Fruit fly (Drosophila melanogaster) whole organism, embryonic: ENCODE results near the gene Ptx1.
A peak's percentile ranks its signal among the peaks of the same experiment; 100 is the strongest.

Source experiments
- Adf1 ChIP-seq: fragments of 200-800 bp; sonication (Bioruptor generic); IDR thresholded peaks from 2 replicates; pipeline ENCODE4 v1.3.6; 2022; ENCODE audit warnings: missing biosample characterization, missing genetic modification characterization
- CG10543 ChIP-seq: fragments of 200-800 bp; sonication (Bioruptor generic); optimal IDR thresholded peaks from 3 replicates; lab custom pipeline; 2017; ENCODE audit warnings: missing biosample characterization, mild to moderate bottlenecking, missing genetic modification characterization, moderate library complexity
- CG11456 ChIP-seq: fragments of 200-800 bp; sonication (Bioruptor generic); IDR thresholded peaks from 3 replicates; pipeline ENCODE4 v1.3.6; 2022; ENCODE audit warnings: missing biosample characterization, missing genetic modification characterization
- CG13424 ChIP-seq: fragments of 200-800 bp; sonication (Bioruptor generic); optimal IDR thresholded peaks from 2 replicates; lab custom pipeline; 2019; ENCODE audit warnings: missing biosample characterization, mild to moderate bottlenecking, missing genetic modification characterization, moderate library complexity
- CG15479 ChIP-seq: fragments of 200-800 bp; sonication (Bioruptor generic); optimal IDR thresholded peaks from 3 replicates; lab custom pipeline; 2019; ENCODE audit warnings: missing biosample characterization, mild to moderate bottlenecking, missing genetic modification characterization, moderate library complexity
- CG16813 ChIP-seq: fragments of 200-800 bp; sonication (Bioruptor generic); IDR thresholded peaks from 3 replicates; pipeline ENCODE4 v1.3.6; 2022; ENCODE audit warnings: missing biosample characterization, missing genetic modification characterization; ENCODE audit not compliant: partially characterized antibody
- CG17829 ChIP-seq: fragments of 200-800 bp; optimal IDR thresholded peaks from 2 replicates; lab custom pipeline; 2019; ENCODE audit warnings: missing biosample characterization, mild to moderate bottlenecking, missing genetic modification characterization, moderate library complexity
- CG2199 ChIP-seq: fragments of 200-800 bp; sonication (Bioruptor generic); IDR thresholded peaks from 3 replicates; pipeline ENCODE4 v1.3.6; 2022; ENCODE audit warnings: missing biosample characterization, missing genetic modification characterization
- CG3995 ChIP-seq: fragments of 200-800 bp; sonication (Bioruptor generic); optimal IDR thresholded peaks from 3 replicates; lab custom pipeline; 2016; ENCODE audit warnings: missing biosample characterization, missing genetic modification characterization
- CG4282 ChIP-seq: fragments of 200-800 bp; sonication (Bioruptor generic); optimal IDR thresholded peaks from 2 replicates; lab custom pipeline; 2016; ENCODE audit warnings: missing biosample characterization, missing genetic modification characterization
- CG4707 ChIP-seq: fragments of 200-800 bp; sonication (Bioruptor generic); optimal IDR thresholded peaks from 2 replicates; lab custom pipeline; 2018; ENCODE audit warnings: missing biosample characterization, mild to moderate bottlenecking, missing genetic modification characterization, moderate library complexity
- CG4854 ChIP-seq: fragments of 200-800 bp; sonication (Bioruptor generic); optimal IDR thresholded peaks from 2 replicates; lab custom pipeline; 2016; ENCODE audit warnings: missing biosample characterization, missing genetic modification characterization, inconsistent platforms
- CG7839 ChIP-seq: fragments of 200-800 bp; sonication (Bioruptor generic); optimal IDR thresholded peaks from 3 replicates; lab custom pipeline; 2018; ENCODE audit warnings: missing biosample characterization, mild to moderate bottlenecking, missing genetic modification characterization, moderate library complexity
- CG8924 ChIP-seq: fragments of 200-800 bp; optimal IDR thresholded peaks from 3 replicates; lab custom pipeline; 2019; ENCODE audit warnings: missing biosample characterization, mild to moderate bottlenecking, missing genetic modification characterization, moderate library complexity
- Dbx ChIP-seq: fragments of 200-800 bp; sonication (Bioruptor generic); IDR thresholded peaks from 3 replicates; pipeline ENCODE4 v1.3.6; 2022; ENCODE audit warnings: missing biosample characterization, missing genetic modification characterization
- Doc3 ChIP-seq: fragments of 200-800 bp; sonication (Bioruptor generic); IDR thresholded peaks from 3 replicates; pipeline ENCODE4 v1.3.6; 2022; ENCODE audit warnings: missing biosample characterization, missing genetic modification characterization; ENCODE audit not compliant: partially characterized antibody
- Drgx ChIP-seq: fragments of 200-800 bp; sonication (Bioruptor generic); IDR thresholded peaks from 2 replicates; pipeline ENCODE4 v1.3.6; 2022; ENCODE audit warnings: missing biosample characterization, missing genetic modification characterization
- Fer1 ChIP-seq: fragments of 200-800 bp; sonication (Bioruptor generic); optimal IDR thresholded peaks from 2 replicates; lab custom pipeline; 2017; ENCODE audit warnings: missing biosample characterization, mild to moderate bottlenecking, missing genetic modification characterization
- Hmr ChIP-seq: fragments of 200-800 bp; sonication (Bioruptor generic); optimal IDR thresholded peaks from 3 replicates; lab custom pipeline; 2017; ENCODE audit warnings: mild to moderate bottlenecking, missing biosample characterization, missing genetic modification reagents, missing genetic modification characterization
- Med ChIP-seq: fragments of 200-800 bp; sonication (Bioruptor generic); peaks from one replicate; lab custom pipeline; 2016; ENCODE audit warnings: missing biosample characterization, missing genetic modification characterization, mild to moderate bottlenecking, inconsistent platforms, moderate library complexity
- Sox102F ChIP-seq: fragments of 200-800 bp; sonication (Bioruptor generic); optimal IDR thresholded peaks from 2 replicates; lab custom pipeline; 2018; ENCODE audit warnings: missing biosample characterization, mild to moderate bottlenecking, missing genetic modification characterization, moderate library complexity
- Spps ChIP-seq: fragments of 200-800 bp; sonication (Bioruptor generic); optimal IDR thresholded peaks from 2 replicates; lab custom pipeline; 2018; ENCODE audit warnings: missing biosample characterization, mild to moderate bottlenecking, missing genetic modification characterization
- Tbp ChIP-seq: fragments of >200 bp; optimal IDR thresholded peaks from 2 replicates; lab custom pipeline; 2018; ENCODE audit warnings: missing biosample characterization, missing genetic modification characterization
- Trl ChIP-seq, 3 experiments: fragments of >200 bp in 2 of 3; fragments of 200-800 bp in 1 of 3; sonication (Bioruptor generic) in 1 of 3; optimal IDR thresholded peaks; 2 replicates in 1 of 3; 3 replicates in 2 of 3; lab custom pipeline; 2016 to 2017; ENCODE audit warnings: missing biosample characterization in 1 of 3, missing genetic modification characterization in 1 of 3
- ash1 ChIP-seq: fragments of 200-800 bp; sonication (Bioruptor generic); optimal IDR thresholded peaks from 2 replicates; lab custom pipeline; 2018; ENCODE audit warnings: missing biosample characterization, mild to moderate bottlenecking, missing genetic modification characterization
- chn ChIP-seq: fragments of 200-800 bp; sonication (Bioruptor generic); optimal IDR thresholded peaks from 2 replicates; lab custom pipeline; 2016; ENCODE audit warnings: missing biosample characterization, missing genetic modification characterization
- corto ChIP-seq: fragments of 200-800 bp; sonication (Bioruptor generic); optimal IDR thresholded peaks from 2 replicates; lab custom pipeline; 2016; ENCODE audit warnings: missing biosample characterization, mild to moderate bottlenecking, missing genetic modification characterization, moderate library complexity
- cwo ChIP-seq: fragments of 200-800 bp; sonication (Bioruptor generic); optimal IDR thresholded peaks from 3 replicates; lab custom pipeline; 2017; ENCODE audit warnings: missing biosample characterization, missing genetic modification characterization, mild to moderate bottlenecking, moderate library complexity, missing genetic modification reagents
- dan ChIP-seq: fragments of 200-800 bp; sonication (Bioruptor generic); IDR thresholded peaks from 2 replicates; pipeline ENCODE4 v1.3.6; 2022; ENCODE audit warnings: missing biosample characterization, missing genetic modification characterization
- ftz-f1 ChIP-seq: fragments of 200-800 bp; sonication (Bioruptor generic); optimal IDR thresholded peaks from 2 replicates; lab custom pipeline; 2016; ENCODE audit warnings: missing biosample characterization, missing genetic modification characterization
- gcm2 ChIP-seq: fragments of 200-800 bp; sonication (Bioruptor generic); optimal IDR thresholded peaks from 2 replicates; lab custom pipeline; 2016; ENCODE audit warnings: missing biosample characterization, missing genetic modification characterization
- gt ChIP-seq: fragments of 200-800 bp; sonication (Bioruptor generic); IDR thresholded peaks from 2 replicates; pipeline ENCODE4 v1.3.6; 2022; ENCODE audit warnings: missing biosample characterization, missing genetic modification characterization
- jumu ChIP-seq: fragments of 200-800 bp; sonication (Bioruptor generic); optimal IDR thresholded peaks from 3 replicates; lab custom pipeline; 2016; ENCODE audit warnings: missing biosample characterization, missing genetic modification characterization
- kay ChIP-seq: fragments of 200-800 bp; sonication (Bioruptor generic); optimal IDR thresholded peaks from 2 replicates; lab custom pipeline; 2016; ENCODE audit warnings: missing biosample characterization, missing genetic modification characterization
- lmd ChIP-seq: fragments of 200-800 bp; sonication (Bioruptor generic); IDR thresholded peaks from 2 replicates; pipeline ENCODE4 v1.3.6; 2022; ENCODE audit warnings: missing biosample characterization, missing genetic modification characterization
- lola ChIP-seq, 3 experiments: fragments of >200 bp in 2 of 3; fragments of 200-800 bp in 1 of 3; sonication (Bioruptor generic) in 1 of 3; optimal IDR thresholded peaks; 2 replicates each; lab custom pipeline; 2017 to 2019; ENCODE audit warnings: missing biosample characterization in 3 of 3, missing genetic modification characterization in 3 of 3, mild to moderate bottlenecking in 1 of 3, moderate library complexity in 1 of 3
- nerfin-1 ChIP-seq: fragments of 200-800 bp; sonication (Bioruptor generic); optimal IDR thresholded peaks from 3 replicates; lab custom pipeline; 2019; ENCODE audit warnings: missing biosample characterization, mild to moderate bottlenecking, missing genetic modification characterization, moderate library complexity
- ro ChIP-seq: fragments of 200-800 bp; sonication (Bioruptor generic); IDR thresholded peaks from 2 replicates; pipeline ENCODE4 v1.3.6; 2022; ENCODE audit warnings: missing biosample characterization, missing genetic modification characterization
- scrt ChIP-seq: fragments of 200-800 bp; sonication (Bioruptor generic); optimal IDR thresholded peaks from 2 replicates; lab custom pipeline; 2018; ENCODE audit warnings: missing biosample characterization, mild to moderate bottlenecking, missing genetic modification characterization, moderate library complexity
- sd ChIP-seq: fragments of 200-800 bp; sonication (Bioruptor generic); optimal IDR thresholded peaks from 3 replicates; lab custom pipeline; 2018; ENCODE audit warnings: missing biosample characterization, mild to moderate bottlenecking, missing genetic modification characterization, moderate library complexity
- seq ChIP-seq: fragments of 200-800 bp; sonication (Bioruptor generic); IDR thresholded peaks from 2 replicates; pipeline ENCODE4 v1.3.6; 2022; ENCODE audit warnings: missing biosample characterization, missing genetic modification characterization
- slbo ChIP-seq: fragments of 200-800 bp; sonication (Bioruptor generic); IDR thresholded peaks from 2 replicates; pipeline ENCODE4 v1.3.6; 2022; ENCODE audit warnings: missing biosample characterization, missing genetic modification characterization
- sna ChIP-seq: fragments of 200-800 bp; sonication (Bioruptor generic); IDR thresholded peaks from 2 replicates; pipeline ENCODE4 v1.3.6; 2022; ENCODE audit warnings: missing biosample characterization, missing genetic modification characterization; ENCODE audit not compliant: partially characterized antibody
- tin ChIP-seq: fragments of 200-800 bp; sonication (Bioruptor generic); optimal IDR thresholded peaks from 3 replicates; lab custom pipeline; 2016; ENCODE audit warnings: missing biosample characterization, missing genetic modification characterization
- tna ChIP-seq: fragments of 200-800 bp; sonication (Bioruptor generic); IDR thresholded peaks from 2 replicates; pipeline ENCODE4 v1.3.6; 2022; ENCODE audit warnings: missing biosample characterization, missing genetic modification characterization; ENCODE audit not compliant: partially characterized antibody
- trem ChIP-seq: fragments of 200-800 bp; optimal IDR thresholded peaks from 3 replicates; lab custom pipeline; 2019; ENCODE audit warnings: missing biosample characterization, mild to moderate bottlenecking, missing genetic modification characterization, moderate library complexity
- twi ChIP-seq: fragments of 200-800 bp; optimal IDR thresholded peaks from 2 replicates; lab custom pipeline; 2019; ENCODE audit warnings: missing biosample characterization, mild to moderate bottlenecking, missing genetic modification characterization, moderate library complexity
- unc-4 ChIP-seq: fragments of 200-800 bp; sonication (Bioruptor generic); IDR thresholded peaks from 2 replicates; pipeline ENCODE4 v1.3.6; 2022; ENCODE audit warnings: missing biosample characterization, missing genetic modification characterization; ENCODE audit not compliant: partially characterized antibody
- vnd ChIP-seq: fragments of 200-800 bp; sonication (Bioruptor generic); IDR thresholded peaks from 3 replicates; pipeline ENCODE4 v1.3.6; 2022; ENCODE audit warnings: missing biosample characterization, missing genetic modification characterization; ENCODE audit not compliant: partially characterized antibody

Gene Ptx1

DNA sequence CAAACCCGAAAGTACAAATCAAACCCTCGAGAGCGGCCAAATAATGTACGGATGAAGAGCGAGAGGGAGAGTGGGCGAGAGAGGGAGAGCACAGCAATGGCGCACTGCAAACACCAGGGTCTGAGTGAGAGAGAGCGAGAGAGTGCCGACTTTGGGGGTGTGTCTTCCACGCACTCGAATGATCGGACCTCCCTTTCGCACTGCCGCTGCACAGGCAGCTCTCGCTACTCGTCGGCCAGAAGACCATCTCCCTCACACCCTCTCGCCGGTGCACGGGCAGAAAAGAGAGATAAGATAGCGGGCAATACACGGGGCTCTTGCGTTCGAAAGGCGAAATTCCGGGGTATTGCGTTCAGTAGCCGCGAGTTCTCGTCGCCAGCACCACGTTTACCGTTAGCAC lies at the start of gene Ptx1 (continued):
- TF ChIP-seq Dbx (GFP tag; lab: Robert Waterston, UW) (peak; percentile 50; the same call in 2 of the 3 replicates), gt (no peak), gcm2 (GFP tag; lab: Kevin White, UChicago) (no peak), corto (no peak), chn (peak; percentile 46), Adf1 (GFP tag; lab: Robert Waterston, UW) (peak; percentile 76), CG3995 (GFP tag; lab: Kevin White, UChicago) (no peak), Spps (tag; lab: Kevin White, UChicago) (no peak), kay (GFP tag; lab: Kevin White, UChicago) (no peak), CG4854 (GFP tag; lab: Kevin White, UChicago) (no peak), lmd (GFP tag; lab: Robert Waterston, UW) (no peak), Drgx (GFP tag; lab: Robert Waterston, UW) (peak; percentile 24; the same call in 1 of the 2 replicates), CG15479 (GFP tag; lab: Kevin White, UChicago) (peak; percentile 52), CG7839 (no peak), CG4282 (GFP tag; lab: Kevin White, UChicago) (no peak), Fer1 (peak; percentile 46), tin (GFP tag; lab: Kevin White, UChicago) (peak; percentile 2), ro (GFP tag; lab: Robert Waterston, UW) (no peak), jumu (GFP tag; lab: Kevin White, UChicago) (no peak), Med (GFP tag; lab: Kevin White, UChicago) (peak; percentile 78), Trl (optimal IDR thresholded peaks at IDR 0.05; lab: Kevin White, UChicago) (peak; percentile 81 to 89), Trl (GFP tag; optimal IDR thresholded peaks at IDR 0.05; lab: Kevin White, UChicago) (peak; percentile 52), lola (GFP tag; optimal IDR thresholded peaks at IDR 0.05; lab: Kevin White, UChicago) (no peak), dan (GFP tag; lab: Robert Waterston, UW) (no peak), slbo (GFP tag; lab: Robert Waterston, UW) (peak; percentile 4; the same call in 1 of the 2 replicates), sna (GFP tag; lab: Robert Waterston, UW) (peak; percentile 80), vnd (GFP tag; lab: Robert Waterston, UW) (peak; percentile 68), unc-4 (GFP tag; lab: Robert Waterston, UW) (peak; percentile 34; the same call in 1 of the 2 replicates), CG13424 (tag; lab: Kevin White, UChicago) (no peak), twi (tag; lab: Kevin White, UChicago) (peak; percentile 58), scrt (GFP tag; lab: Kevin White, UChicago) (no peak), CG17829 (tag; lab: Kevin White, UChicago) (peak; percentile 40), cwo (GFP tag; lab: Kevin White, UChicago) (peak; percentile 12), sd (tag; lab: Kevin White, UChicago) (peak; percentile 88), ash1 (GFP tag; lab: Kevin White, UChicago) (peak; percentile 44), CG16813 (GFP tag; lab: Robert Waterston, UW) (peak; percentile 40; the same call in 1 of the 3 replicates), seq (peak; percentile 94), nerfin-1 (tag; lab: Kevin White, UChicago) (peak; percentile 83), Tbp (GFP tag; lab: Kevin White, UChicago) (no peak), CG2199 (GFP tag; lab: Robert Waterston, UW) (peak; percentile 83; the same call in 1 of the 3 replicates), Doc3 (GFP tag; lab: Robert Waterston, UW) (peak; percentile 32; the same call in 1 of the 3 replicates), trem (tag; lab: Kevin White, UChicago) (no peak), Hmr (peak; percentile 26), CG4707 (no peak), CG8924 (tag; lab: Kevin White, UChicago) (no peak), CG10543 (GFP tag; lab: Kevin White, UChicago) (peak; percentile 39), ftz-f1 (GFP tag; lab: Kevin White, UChicago) (peak; percentile 69), CG11456 (GFP tag; lab: Robert Waterston, UW) (no peak), tna (GFP tag; lab: Robert Waterston, UW) (peak; percentile 66), Sox102F (GFP tag; lab: Kevin White, UChicago) (no peak)
